Fruit fly (Drosophila melanogaster) whole organism, embryonic: ENCODE data around the gene CG31431.

ENCODE experiments used
- Atf-2 ChIP-seq: fragments of 200-800 bp; sonication (Bioruptor generic); optimal IDR thresholded peaks from 2 replicates; lab custom pipeline; 2016; ENCODE audit warnings: missing biosample characterization, missing genetic modification characterization
- CG10431 ChIP-seq: fragments of 200-800 bp; sonication (Bioruptor generic); optimal IDR thresholded peaks from 3 replicates; lab custom pipeline; 2018; ENCODE audit warnings: missing biosample characterization, mild to moderate bottlenecking, missing genetic modification characterization
- CG10979 ChIP-seq: fragments of 200-800 bp; sonication (Bioruptor generic); optimal IDR thresholded peaks from 2 replicates; lab custom pipeline; 2018; ENCODE audit warnings: missing biosample characterization, mild to moderate bottlenecking, missing genetic modification characterization, moderate library complexity
- CG12659 ChIP-seq: fragments of 200-800 bp; sonication (Bioruptor generic); optimal IDR thresholded peaks from 3 replicates; lab custom pipeline; 2017; ENCODE audit warnings: mild to moderate bottlenecking, missing biosample characterization, missing genetic modification reagents, missing genetic modification characterization
- CG17568 ChIP-seq: fragments of 200-800 bp; sonication (Bioruptor generic); optimal IDR thresholded peaks from 2 replicates; lab custom pipeline; 2018; ENCODE audit warnings: missing biosample characterization, mild to moderate bottlenecking, missing genetic modification characterization, moderate library complexity
- CG18476 ChIP-seq: fragments of 200-800 bp; sonication (Bioruptor generic); optimal IDR thresholded peaks from 2 replicates; lab custom pipeline; 2016; ENCODE audit warnings: missing biosample characterization, mild to moderate bottlenecking, missing genetic modification characterization
- CG31224 ChIP-seq: fragments of 200-800 bp; sonication (Bioruptor generic); IDR thresholded peaks from 2 replicates; pipeline ENCODE4 v1.3.6; 2022; ENCODE audit warnings: missing biosample characterization, missing genetic modification characterization
- CG3726 ChIP-seq: fragments of 200-800 bp; sonication (Bioruptor generic); IDR thresholded peaks from 3 replicates; pipeline ENCODE4, ENCODE4 v1.3.6; 2022; ENCODE audit warnings: missing biosample characterization, missing genetic modification characterization
- CG4707 ChIP-seq: fragments of 200-800 bp; sonication (Bioruptor generic); optimal IDR thresholded peaks from 2 replicates; lab custom pipeline; 2018; ENCODE audit warnings: missing biosample characterization, mild to moderate bottlenecking, missing genetic modification characterization, moderate library complexity
- CG4820 ChIP-seq: fragments of 200-800 bp; sonication (Bioruptor generic); optimal IDR thresholded peaks from 3 replicates; lab custom pipeline; 2016; ENCODE audit warnings: missing biosample characterization, missing genetic modification characterization
- CG6765 ChIP-seq: fragments of 200-800 bp; sonication (Bioruptor generic); optimal IDR thresholded peaks from 3 replicates; lab custom pipeline; 2017; ENCODE audit warnings: missing biosample characterization, mild to moderate bottlenecking, missing genetic modification characterization
- CG7372 ChIP-seq: fragments of 200-800 bp; sonication (Bioruptor generic); IDR thresholded peaks from 2 replicates; pipeline ENCODE4 v1.3.6; 2022; ENCODE audit warnings: missing biosample characterization, missing genetic modification characterization
- CG8924 ChIP-seq: fragments of 200-800 bp; optimal IDR thresholded peaks from 3 replicates; lab custom pipeline; 2019; ENCODE audit warnings: missing biosample characterization, mild to moderate bottlenecking, missing genetic modification characterization, moderate library complexity
- Camta ChIP-seq: fragments of 200-800 bp; sonication (Bioruptor generic); optimal IDR thresholded peaks from 2 replicates; lab custom pipeline; 2016; ENCODE audit warnings: missing biosample characterization, missing genetic modification characterization
- Ets65A ChIP-seq: fragments of 200-800 bp; sonication (Bioruptor generic); peaks from one replicate; lab custom pipeline; 2016; ENCODE audit warnings: missing biosample characterization, missing genetic modification characterization
- H15 ChIP-seq: fragments of 200-800 bp; sonication (Bioruptor generic); IDR thresholded peaks from 3 replicates; pipeline ENCODE4 v1.3.6; 2022; ENCODE audit warnings: missing biosample characterization, missing genetic modification characterization
- H2.0 ChIP-seq: fragments of 200-800 bp; sonication (Bioruptor generic); IDR thresholded peaks from 2 replicates; pipeline ENCODE4 v1.3.6; 2022; ENCODE audit warnings: missing biosample characterization, missing genetic modification characterization
- Hmx ChIP-seq: fragments of 200-800 bp; sonication (Bioruptor generic); optimal IDR thresholded peaks from 2 replicates; lab custom pipeline; 2016; ENCODE audit warnings: missing biosample characterization, missing genetic modification characterization
- Kr ChIP-seq: fragments of 200-800 bp; sonication (Bioruptor generic); optimal IDR thresholded peaks from 2 replicates; lab custom pipeline; 2017; ENCODE audit warnings: missing biosample characterization, mild to moderate bottlenecking, missing genetic modification characterization
- Lim3 ChIP-seq: fragments of 200-800 bp; sonication (Bioruptor generic); IDR thresholded peaks from 2 replicates; pipeline ENCODE4 v1.3.6; 2022; ENCODE audit warnings: missing biosample characterization, missing genetic modification characterization
- MESR4 ChIP-seq: fragments of 200-800 bp; sonication (Bioruptor generic); optimal IDR thresholded peaks from 2 replicates; lab custom pipeline; 2018; ENCODE audit warnings: missing biosample characterization, mild to moderate bottlenecking, missing genetic modification characterization, moderate library complexity
- Med ChIP-seq: fragments of 200-800 bp; sonication (Bioruptor generic); peaks from one replicate; lab custom pipeline; 2016; ENCODE audit warnings: missing biosample characterization, missing genetic modification characterization, mild to moderate bottlenecking, inconsistent platforms, moderate library complexity
- Neu2 ChIP-seq: fragments of 200-800 bp; sonication (Bioruptor generic); optimal IDR thresholded peaks from 3 replicates; lab custom pipeline; 2016; ENCODE audit warnings: missing biosample characterization, missing genetic modification characterization, borderline replicate concordance
- NfI ChIP-seq: fragments of 200-800 bp; sonication (Bioruptor generic); optimal IDR thresholded peaks from 3 replicates; lab custom pipeline; 2018; ENCODE audit warnings: missing biosample characterization, mild to moderate bottlenecking, missing genetic modification characterization, moderate library complexity
- Trl ChIP-seq, 3 experiments: fragments of >200 bp in 2 of 3; fragments of 200-800 bp in 1 of 3; sonication (Bioruptor generic) in 1 of 3; optimal IDR thresholded peaks; 2 replicates in 1 of 3; 3 replicates in 2 of 3; lab custom pipeline; 2016 to 2017; ENCODE audit warnings: missing biosample characterization in 1 of 3, missing genetic modification characterization in 1 of 3
- Vsx1 ChIP-seq: fragments of 200-800 bp; sonication (Bioruptor generic); optimal IDR thresholded peaks from 2 replicates; lab custom pipeline; 2017; ENCODE audit warnings: missing biosample characterization, mild to moderate bottlenecking, missing genetic modification characterization, missing genetic modification reagents
- aop ChIP-seq: fragments of 200-800 bp; sonication (Bioruptor generic); IDR thresholded peaks from 2 replicates; pipeline ENCODE4 v1.3.6; 2022; ENCODE audit warnings: missing biosample characterization, missing genetic modification characterization
- cato ChIP-seq: fragments of 200-800 bp; sonication (Bioruptor generic); optimal IDR thresholded peaks from 2 replicates; lab custom pipeline; 2016; ENCODE audit warnings: missing biosample characterization, missing genetic modification characterization, borderline replicate concordance
- cg ChIP-seq: fragments of 200-800 bp; sonication (Bioruptor generic); optimal IDR thresholded peaks from 3 replicates; lab custom pipeline; 2019; ENCODE audit warnings: missing biosample characterization, mild to moderate bottlenecking, missing genetic modification characterization, moderate library complexity
- chm ChIP-seq: fragments of 200-800 bp; sonication (Bioruptor generic); IDR thresholded peaks from 2 replicates; pipeline ENCODE4 v1.3.6; 2022; ENCODE audit warnings: missing biosample characterization, missing genetic modification characterization
- croc ChIP-seq: fragments of 200-800 bp; sonication (Bioruptor generic); conservative IDR thresholded peaks from 3 replicates; pipeline ENCODE4 v1.3.6; 2022; ENCODE audit warnings: missing biosample characterization, missing genetic modification characterization
- da ChIP-seq: fragments of 200-800 bp; sonication (Bioruptor generic); optimal IDR thresholded peaks from 2 replicates; lab custom pipeline; 2016; ENCODE audit warnings: missing biosample characterization, missing genetic modification characterization
- dan ChIP-seq: fragments of 200-800 bp; sonication (Bioruptor generic); IDR thresholded peaks from 2 replicates; pipeline ENCODE4 v1.3.6; 2022; ENCODE audit warnings: missing biosample characterization, missing genetic modification characterization
- dimm ChIP-seq: fragments of 200-800 bp; sonication (Bioruptor generic); IDR thresholded peaks from 2 replicates; pipeline ENCODE4 v1.3.6; 2022; ENCODE audit warnings: missing biosample characterization, missing genetic modification characterization
- exex ChIP-seq: fragments of 200-800 bp; sonication (Bioruptor generic); optimal IDR thresholded peaks from 4 replicates; lab custom pipeline; 2018; ENCODE audit warnings: missing biosample characterization, mild to moderate bottlenecking, missing genetic modification characterization, moderate library complexity
- gcm ChIP-seq: fragments of 200-800 bp; sonication (Bioruptor generic); optimal IDR thresholded peaks from 2 replicates; lab custom pipeline; 2019; ENCODE audit warnings: missing biosample characterization, mild to moderate bottlenecking, missing genetic modification characterization, moderate library complexity
- ham ChIP-seq: fragments of 200-800 bp; sonication (Bioruptor generic); IDR thresholded peaks from 2 replicates; pipeline ENCODE4 v1.3.6; 2022; ENCODE audit warnings: missing biosample characterization, missing genetic modification characterization
- her ChIP-seq: fragments of 200-800 bp; sonication (Bioruptor generic); optimal IDR thresholded peaks from 2 replicates; lab custom pipeline; 2016; ENCODE audit warnings: missing biosample characterization, missing genetic modification characterization
- hkb ChIP-seq, 2 experiments: fragments of 200-800 bp in 1 of 2; fragments of >200 bp in 1 of 2; sonication (Bioruptor generic) in 1 of 2; IDR thresholded peaks in 1 of 2; optimal IDR thresholded peaks in 1 of 2; 2 replicates each; pipeline versions ENCODE4 v1.3.6 to Lab custom; 2017 to 2022; ENCODE audit warnings: missing biosample characterization in 1 of 2, missing genetic modification characterization in 1 of 2
- ind ChIP-seq: fragments of 200-800 bp; sonication (Bioruptor generic); optimal IDR thresholded peaks from 3 replicates; lab custom pipeline; 2016; ENCODE audit warnings: missing biosample characterization, missing genetic modification characterization
- nerfin-2 ChIP-seq: fragments of 200-800 bp; sonication (Bioruptor generic); IDR thresholded peaks from 2 replicates; pipeline ENCODE4 v1.3.6; 2022; ENCODE audit warnings: missing biosample characterization, missing genetic modification characterization; ENCODE audit not compliant: partially characterized antibody
- p53 ChIP-seq: fragments of 200-800 bp; sonication (Bioruptor generic); optimal IDR thresholded peaks from 2 replicates; lab custom pipeline; 2016; ENCODE audit warnings: missing biosample characterization, missing genetic modification characterization
- phol ChIP-seq: fragments of 200-800 bp; sonication (Bioruptor generic); optimal IDR thresholded peaks from 3 replicates; lab custom pipeline; 2018; ENCODE audit warnings: missing biosample characterization, mild to moderate bottlenecking, missing genetic modification characterization, moderate library complexity
- pzg ChIP-seq: fragments of 200-800 bp; sonication (Bioruptor generic); optimal IDR thresholded peaks from 3 replicates; lab custom pipeline; 2018; ENCODE audit warnings: missing biosample characterization, mild to moderate bottlenecking, missing genetic modification characterization, moderate library complexity
- repo ChIP-seq: fragments of 200-800 bp; sonication (Bioruptor generic); optimal IDR thresholded peaks from 2 replicates; lab custom pipeline; 2016; ENCODE audit warnings: missing biosample characterization, missing genetic modification characterization
- sd ChIP-seq: fragments of 200-800 bp; sonication (Bioruptor generic); optimal IDR thresholded peaks from 3 replicates; lab custom pipeline; 2018; ENCODE audit warnings: missing biosample characterization, mild to moderate bottlenecking, missing genetic modification characterization, moderate library complexity
- sr ChIP-seq: fragments of 200-800 bp; sonication (Bioruptor generic); IDR thresholded peaks from 3 replicates; pipeline ENCODE4 v1.3.6; 2022; ENCODE audit warnings: missing biosample characterization, missing genetic modification characterization
- wdn ChIP-seq: fragments of 200-800 bp; sonication (Bioruptor generic); IDR thresholded peaks from 2 replicates; pipeline ENCODE4 v1.3.6; 2022; ENCODE audit warnings: missing biosample characterization, missing genetic modification characterization

Gene CG31431

DNA sequence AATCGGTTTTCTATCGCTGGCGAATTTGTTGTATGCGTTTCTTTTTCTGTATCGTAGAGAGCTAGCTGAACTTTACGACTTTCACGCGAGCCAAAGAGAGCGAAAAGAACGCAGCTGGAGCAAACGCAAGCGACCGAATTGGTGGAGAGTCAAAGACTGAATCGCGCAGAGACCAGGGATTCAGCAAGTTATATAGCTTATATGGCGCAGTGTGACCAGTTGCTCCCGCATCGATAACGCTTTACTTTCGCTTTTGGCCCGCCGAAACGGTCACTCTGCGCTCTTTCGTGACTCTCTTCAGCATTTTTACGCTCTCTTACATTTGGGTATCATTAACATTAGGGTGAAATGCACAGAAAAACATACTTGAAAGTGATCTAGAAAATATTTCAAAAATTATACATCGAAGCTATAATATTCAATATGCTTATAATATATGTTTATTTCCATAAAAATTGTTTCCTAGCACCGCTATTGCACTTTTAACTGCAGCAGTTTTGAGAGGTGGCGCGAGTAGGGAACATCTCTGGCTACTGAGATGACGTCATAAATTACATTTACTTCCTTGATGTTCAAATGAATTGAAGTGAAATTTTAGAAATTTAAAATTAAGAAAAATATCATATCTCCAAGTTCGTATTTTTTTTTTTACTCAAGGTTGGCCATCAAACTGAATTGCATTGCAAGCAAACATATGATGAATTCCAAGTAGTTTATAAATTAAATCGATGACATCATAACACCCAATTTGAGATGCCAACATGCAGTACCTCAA lies 14.2 kb upstream of the CG31431 start, which contains the start of gene glec (continued):
- no peak for TF ChIP-seq CG4707 (GFP tag; lab: Kevin White, UChicago)
- no peak for TF ChIP-seq H15 (GFP tag; lab: Robert Waterston, UW)
- TF ChIP-seq CG8924 = peak; percentile 52
- TF ChIP-seq p53 (GFP tag; lab: Kevin White, UChicago) = no peak
- no peak for TF ChIP-seq H2.0 (GFP tag; lab: Robert Waterston, UW)
- peak; percentile 26 for TF ChIP-seq phol (tag; lab: Kevin White, UChicago)
- TF ChIP-seq Lim3 = no peak
- no peak for TF ChIP-seq sd (tag; lab: Kevin White, UChicago)
- TF ChIP-seq CG10979 = no peak
- TF ChIP-seq exex (tag; lab: Kevin White, UChicago) = peak; percentile 2
- no peak; the same call in 1 of the 2 replicates for TF ChIP-seq CG7372
- TF ChIP-seq CG6765 (GFP tag; lab: Kevin White, UChicago) = no peak
- TF ChIP-seq CG18476 (GFP tag; lab: Kevin White, UChicago) = no peak
- no peak for TF ChIP-seq hkb (optimal IDR thresholded peaks at IDR 0.05; lab: Kevin White, UChicago)
- no peak for TF ChIP-seq hkb (GFP tag; IDR thresholded peaks at IDR 0.05; lab: Robert Waterston, UW)
- TF ChIP-seq her (GFP tag; lab: Kevin White, UChicago) = peak; percentile 61
- TF ChIP-seq nerfin-2 = peak; percentile 33; the same call in 1 of the 2 replicates
- TF ChIP-seq Trl (optimal IDR thresholded peaks at IDR 0.05; lab: Kevin White, UChicago) = peak; percentile 90 to 93
- TF ChIP-seq Trl (GFP tag; optimal IDR thresholded peaks at IDR 0.05; lab: Kevin White, UChicago) = peak; percentile 67
- no peak for TF ChIP-seq dimm (GFP tag; lab: Robert Waterston, UW)
- TF ChIP-seq CG31224 (GFP tag; lab: Robert Waterston, UW) = 0 out of 2 replicates have a peak, but pooled peaks have one; percentile 5
- peak; percentile 65 for TF ChIP-seq Hmx
- peak; percentile 22 for TF ChIP-seq MESR4
- TF ChIP-seq Vsx1 (GFP tag; lab: Kevin White, UChicago) = no peak
- no peak for TF ChIP-seq Neu2 (GFP tag; lab: Kevin White, UChicago)
- peak; percentile 93 for TF ChIP-seq Med (GFP tag; lab: Kevin White, UChicago)
- TF ChIP-seq chm (GFP tag; lab: Robert Waterston, UW) = peak; percentile 96
- TF ChIP-seq da (GFP tag; lab: Kevin White, UChicago) = no peak
- peak; percentile 76 for TF ChIP-seq Ets65A (GFP tag; lab: Kevin White, UChicago)
- no peak for TF ChIP-seq wdn (GFP tag; lab: Robert Waterston, UW)
- TF ChIP-seq ham (GFP tag; lab: Robert Waterston, UW) = no peak
- TF ChIP-seq CG12659 (GFP tag; lab: Kevin White, UChicago) = peak; percentile 25
- TF ChIP-seq CG10431 (GFP tag; lab: Kevin White, UChicago) = no peak
- TF ChIP-seq CG3726 (GFP tag; lab: Robert Waterston, UW) = no peak
- TF ChIP-seq gcm (GFP tag; lab: Kevin White, UChicago) = peak; percentile 4
- no peak for TF ChIP-seq Camta (GFP tag; lab: Kevin White, UChicago)
- no peak for TF ChIP-seq CG17568
- TF ChIP-seq dan (GFP tag; lab: Robert Waterston, UW) = no peak
- TF ChIP-seq croc (GFP tag; lab: Robert Waterston, UW) = no peak
- TF ChIP-seq Kr (GFP tag; lab: Kevin White, UChicago) = no peak
- peak; percentile 28 for TF ChIP-seq cg (GFP tag; lab: Kevin White, UChicago)
- TF ChIP-seq repo (GFP tag; lab: Kevin White, UChicago) = peak; percentile 0
- no peak for TF ChIP-seq aop
- TF ChIP-seq sr (GFP tag; lab: Robert Waterston, UW) = peak; percentile 56; the same call in 2 of the 3 replicates
- no peak for TF ChIP-seq ind (GFP tag; lab: Kevin White, UChicago)
- no peak for TF ChIP-seq CG4820 (GFP tag; lab: Kevin White, UChicago)
- peak; percentile 70 for TF ChIP-seq pzg (GFP tag; lab: Kevin White, UChicago)
- peak; percentile 28 for TF ChIP-seq NfI
- TF ChIP-seq cato = no peak
- no peak for TF ChIP-seq Atf-2 (GFP tag; lab: Kevin White, UChicago)
